Worm (Caenorhabditis elegans) whole organism, young adult: ENCODE results near the gene Y27F2A.9.
"Not testable (repeated sequence)": the region's sequence is repeated elsewhere in the genome, so short reads cannot be mapped to it uniquely, and the experiment has no call there.

Source experiments
- B0019.2 ChIP-seq: fragments of 200-800 bp; sonication (Bioruptor generic); conservative IDR thresholded peaks from 2 replicates; pipeline ENCODE4 v1.3.6; 2022; ENCODE audit warnings: missing genetic modification reagents, missing genetic modification characterization, missing compliant biosample characterization
- F10E7.11 ChIP-seq: sonication (generic microtip); optimal IDR thresholded peaks from 2 replicates; lab custom pipeline; 2017; ENCODE audit warnings: mild to moderate bottlenecking, missing genetic modification characterization, moderate library complexity, missing compliant biosample characterization
- F22D6.2 ChIP-seq: sonication (generic microtip); optimal IDR thresholded peaks from 2 replicates; lab custom pipeline; 2016; ENCODE audit warnings: mild to moderate bottlenecking, missing genetic modification characterization, missing compliant biosample characterization
- K11D2.4 ChIP-seq: fragments of 200-800 bp; sonication (Bioruptor generic); IDR thresholded peaks from 2 replicates; pipeline ENCODE4 v1.3.6; 2022; ENCODE audit warnings: missing genetic modification reagents, missing genetic modification characterization, missing compliant biosample characterization
- Y53G8AR.9 ChIP-seq: fragments of 200-800 bp; sonication (Bioruptor generic); conservative IDR thresholded peaks from 2 replicates; pipeline ENCODE4 v1.3.6; 2022; ENCODE audit warnings: missing genetic modification reagents, missing genetic modification characterization, missing compliant biosample characterization
- akir-1 ChIP-seq: fragments of 200-800 bp; sonication (Bioruptor generic); optimal IDR thresholded peaks from 2 replicates; lab custom pipeline; 2018; ENCODE audit warnings: mild to moderate bottlenecking, missing genetic modification characterization, moderate library complexity, missing compliant biosample characterization
- attf-6 ChIP-seq: fragments of 200-800 bp; sonication (Bioruptor generic); IDR thresholded peaks from 2 replicates; pipeline ENCODE4 v1.3.6; 2022; ENCODE audit warnings: missing genetic modification reagents, missing genetic modification characterization, missing compliant biosample characterization
- ccch-3 ChIP-seq: fragments of 200-800 bp; sonication (Bioruptor generic); optimal IDR thresholded peaks from 2 replicates; lab custom pipeline; 2018; ENCODE audit warnings: mild to moderate bottlenecking, missing genetic modification characterization, missing compliant biosample characterization
- ceh-27 ChIP-seq: fragments of 200-800 bp; sonication (Bioruptor generic); optimal IDR thresholded peaks from 2 replicates; lab custom pipeline; 2018; ENCODE audit warnings: mild to moderate bottlenecking, missing genetic modification characterization, moderate library complexity, missing compliant biosample characterization
- ceh-79 ChIP-seq: sonication (generic microtip); optimal IDR thresholded peaks from 2 replicates; lab custom pipeline; 2017; ENCODE audit warnings: mild to moderate bottlenecking, missing genetic modification characterization, missing compliant biosample characterization
- die-1 ChIP-seq: sonication (generic microtip); optimal IDR thresholded peaks from 2 replicates; lab custom pipeline; 2016; ENCODE audit warnings: missing genotype, mild to moderate bottlenecking, missing genetic modification characterization, missing compliant biosample characterization
- dox-1 ChIP-seq: fragments of 200-800 bp; sonication (Bioruptor generic); IDR thresholded peaks from 2 replicates; pipeline ENCODE4 v1.3.6; 2022; ENCODE audit warnings: missing genetic modification reagents, missing genetic modification characterization, missing compliant biosample characterization
- egl-44 ChIP-seq: fragments of 200-800 bp; sonication (Bioruptor generic); IDR thresholded peaks from 2 replicates; pipeline ENCODE4 v1.3.6; 2022; ENCODE audit warnings: missing genetic modification reagents, missing genetic modification characterization, missing compliant biosample characterization
- fkh-3 ChIP-seq: sonication (generic microtip); optimal IDR thresholded peaks from 2 replicates; lab custom pipeline; 2016; ENCODE audit warnings: mild to moderate bottlenecking, missing genetic modification characterization, missing compliant biosample characterization
- lin-26 ChIP-seq: fragments of 200-800 bp; sonication (Bioruptor generic); IDR thresholded peaks from 2 replicates; pipeline ENCODE4 v1.3.6; 2022; ENCODE audit warnings: missing genetic modification reagents, missing genetic modification characterization, missing compliant biosample characterization
- lir-1 ChIP-seq: fragments of 200-800 bp; sonication (Bioruptor generic); conservative IDR thresholded peaks from 2 replicates; pipeline ENCODE4 v1.3.6; 2022; ENCODE audit warnings: missing genetic modification reagents, missing genetic modification characterization, missing compliant biosample characterization
- madf-10 ChIP-seq: sonication (generic microtip); optimal IDR thresholded peaks from 2 replicates; lab custom pipeline; 2016; ENCODE audit warnings: mild to moderate bottlenecking, missing genetic modification characterization, missing compliant biosample characterization
- madf-3 ChIP-seq: fragments of 200-800 bp; sonication (Bioruptor generic); IDR thresholded peaks from 2 replicates; pipeline ENCODE4 v1.3.6; 2022; ENCODE audit warnings: missing genetic modification reagents, missing genetic modification characterization, missing compliant biosample characterization
- mes-4 ChIP-seq: sonication (generic microtip); optimal IDR thresholded peaks from 2 replicates; lab custom pipeline; 2016; ENCODE audit warnings: missing genotype, missing genetic modification characterization, missing compliant biosample characterization
- nhr-120 ChIP-seq: fragments of 200-800 bp; sonication (Bioruptor generic); IDR thresholded peaks from 2 replicates; pipeline ENCODE4 v1.3.6; 2022; ENCODE audit warnings: missing genetic modification characterization, missing compliant biosample characterization
- nhr-80 ChIP-seq: sonication (generic microtip); optimal IDR thresholded peaks from 2 replicates; lab custom pipeline; 2016; ENCODE audit warnings: missing genetic modification characterization, missing compliant biosample characterization
- pbrm-1 ChIP-seq: fragments of 200-800 bp; sonication (Bioruptor generic); IDR thresholded peaks from 2 replicates; pipeline ENCODE4 v1.3.6; 2022; ENCODE audit warnings: missing genetic modification reagents, missing genetic modification characterization, missing compliant biosample characterization
- rcor-1 ChIP-seq: fragments of 200-800 bp; sonication (Bioruptor generic); IDR thresholded peaks from 2 replicates; pipeline ENCODE4 v1.3.6; 2022; ENCODE audit warnings: missing genetic modification reagents, missing genetic modification characterization, missing compliant biosample characterization
- repo-1 ChIP-seq: sonication (generic microtip); optimal IDR thresholded peaks from 2 replicates; lab custom pipeline; 2017; ENCODE audit warnings: mild to moderate bottlenecking, missing genetic modification characterization, missing compliant biosample characterization
- tbx-9 ChIP-seq: sonication (generic microtip); optimal IDR thresholded peaks from 2 replicates; lab custom pipeline; 2016; ENCODE audit warnings: borderline replicate concordance, missing genetic modification characterization, inconsistent platforms, missing compliant biosample characterization
- xnd-1 ChIP-seq: sonication (generic microtip); optimal IDR thresholded peaks from 2 replicates; lab custom pipeline; 2016; ENCODE audit warnings: missing genotype, missing genetic modification reagents, missing genetic modification characterization, missing compliant biosample characterization
- ztf-18 ChIP-seq: sonication (generic microtip); optimal IDR thresholded peaks from 2 replicates; lab custom pipeline; 2016; ENCODE audit warnings: missing genotype, mild to moderate bottlenecking, missing genetic modification characterization, missing compliant biosample characterization
- ztf-26 ChIP-seq: sonication (generic microtip); optimal IDR thresholded peaks from 2 replicates; lab custom pipeline; 2017; ENCODE audit warnings: missing genetic modification characterization, missing compliant biosample characterization

The Y27F2A.9 gene

DNA sequence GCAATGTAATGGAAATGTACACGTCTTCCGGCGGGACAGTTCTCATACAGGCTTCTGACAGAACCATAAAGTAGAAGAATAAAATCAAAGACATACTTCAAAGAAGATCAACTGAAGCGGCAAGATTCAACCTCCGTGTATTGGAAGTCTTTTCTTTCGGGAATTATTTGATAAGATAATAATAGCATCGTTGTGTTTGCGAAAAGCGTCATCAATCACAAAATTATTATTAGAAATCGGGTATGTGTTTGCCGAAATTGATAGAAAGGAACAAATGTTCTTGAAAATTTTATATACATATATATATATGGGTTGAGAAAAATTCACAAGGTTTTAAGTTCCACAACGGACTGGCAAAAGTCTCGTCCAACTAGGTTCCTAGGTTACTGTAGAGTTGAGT, at the start of gene Y27F2A.9:
Y27F2A.9 (minus strand) TSS at position 101 of the 400 bp plus-strand sequence.
- not testable (repeated sequence) for TF ChIP-seq ztf-18 (tag; lab: Kevin White, UChicago); madf-3 (GFP tag; lab: Robert Waterston, UW); lir-1 (GFP tag; lab: Robert Waterston, UW)

DNA sequence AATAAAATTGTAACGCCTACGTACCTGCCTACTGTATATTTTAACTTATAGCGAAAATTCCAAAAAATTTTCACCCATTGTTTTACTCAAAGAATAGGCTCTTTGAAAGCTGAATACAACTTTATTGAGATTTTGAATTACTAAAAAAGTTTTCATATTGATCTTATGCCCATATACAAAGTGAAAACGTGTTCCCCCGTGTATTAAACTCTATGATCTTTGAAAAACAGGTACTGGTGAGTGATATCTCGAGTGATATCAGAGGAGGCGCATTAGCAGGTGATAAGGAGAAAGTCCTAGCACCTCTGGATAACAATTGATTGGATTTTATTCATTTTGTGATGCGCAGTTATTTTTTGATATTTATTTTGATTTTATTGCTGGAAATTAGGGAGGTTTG, 48.8 kb upstream of the Y27F2A.9 start, which contains the start of gene C17F4.3:
C17F4.3 (plus strand) TSS at position 301 of the 400 bp plus-strand sequence.
- TF ChIP-seq nhr-120 (GFP tag; lab: Robert Waterston, UW), result no peak
- TF ChIP-seq mes-4 (tag; lab: Kevin White, UChicago), result no peak
- no peak for TF ChIP-seq egl-44

DNA sequence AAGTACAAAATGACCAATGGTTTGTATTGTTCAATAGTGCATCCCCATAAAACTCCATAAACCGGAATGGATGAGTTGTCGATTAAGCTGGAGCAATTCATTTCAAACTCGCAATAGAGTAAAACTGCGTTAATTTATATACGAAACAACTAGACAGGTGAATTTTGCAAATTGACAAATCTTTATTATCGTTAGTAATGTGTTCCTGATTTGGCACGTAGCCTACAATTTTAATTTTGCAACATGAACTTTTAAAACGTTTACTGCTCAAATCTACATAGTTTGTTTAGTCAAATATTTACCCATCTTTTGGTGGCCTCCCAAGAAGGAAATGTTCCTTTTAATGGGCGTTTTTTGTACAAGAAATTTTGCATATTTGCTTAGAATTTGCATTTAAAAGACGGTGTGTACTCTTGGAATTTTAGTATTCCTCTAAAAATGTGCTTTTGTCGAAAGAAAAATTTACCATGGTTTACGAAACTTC, 45.6 kb upstream of the Y27F2A.9 start, which contains the start of the genes srz-67 and C17F4.11:
srz-67 (minus strand) TSS at position 101 of the 484 bp plus-strand sequence.
C17F4.11 (plus strand) TSS at position 434 of the 484 bp plus-strand sequence.
- TF ChIP-seq dox-1 (GFP tag; lab: Robert Waterston, UW) (no peak), Y53G8AR.9 (GFP tag; lab: Robert Waterston, UW) (no peak), K11D2.4 (GFP tag; lab: Robert Waterston, UW) (no peak)

DNA sequence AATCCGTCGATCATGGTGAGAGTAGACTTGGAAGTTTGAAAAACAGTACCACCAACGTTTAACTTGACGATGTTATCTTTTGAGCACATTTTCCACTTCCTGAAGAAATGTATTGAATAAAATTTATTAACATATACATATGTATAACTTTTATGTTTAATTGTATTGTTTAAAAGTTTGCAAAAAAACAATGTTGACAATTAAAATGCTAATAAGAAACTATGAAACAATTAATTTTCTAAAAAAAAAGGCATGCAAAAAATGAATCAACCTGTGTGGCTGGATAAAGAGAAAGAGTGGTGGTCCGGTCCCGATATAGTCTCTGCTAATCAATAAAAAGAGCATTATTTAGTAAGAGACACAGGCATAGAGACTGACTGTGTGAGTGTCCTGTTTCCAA, 43.3 kb upstream of the Y27F2A.9 start, which contains the start of gene C17F4.8:
C17F4.8 (minus strand) TSS at position 101 of the 400 bp plus-strand sequence.
- TF ChIP-seq rcor-1 (GFP tag; lab: Robert Waterston, UW), result no peak
- TF ChIP-seq attf-6, result no peak
- no peak for TF ChIP-seq B0019.2 (GFP tag; lab: Robert Waterston, UW)
- no peak for TF ChIP-seq xnd-1 (tag; lab: Kevin White, UChicago)
- TF ChIP-seq ccch-3 (GFP tag; lab: Kevin White, UChicago), result no peak
- TF ChIP-seq ceh-27 (GFP tag; lab: Kevin White, UChicago), result no peak
- no peak for TF ChIP-seq akir-1
- TF ChIP-seq, all 124 proteins: peak for 0

DNA sequence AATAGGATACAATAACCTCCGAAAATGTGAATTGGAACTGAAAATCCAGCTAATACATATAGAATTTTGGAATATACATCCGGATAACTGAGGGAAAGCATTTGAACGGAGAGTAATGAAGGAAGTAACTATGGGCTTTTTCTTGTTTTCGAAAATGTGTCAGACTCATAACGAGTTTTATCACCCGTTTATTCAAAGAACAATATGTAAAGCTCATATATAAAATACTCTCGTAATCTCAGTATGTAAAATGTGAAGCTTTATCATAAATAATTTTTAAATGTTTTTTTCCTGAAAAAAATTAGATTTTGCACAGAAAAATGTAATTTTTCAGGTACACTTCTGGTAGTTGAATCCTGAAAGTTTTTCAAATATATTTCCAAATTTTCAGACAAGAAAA, 39.0 kb upstream of the Y27F2A.9 start, which contains the start of gene srh-297:
srh-297 (minus strand) TSS at position 101 of the 400 bp plus-strand sequence.
- TF ChIP-seq attf-6 (no peak), fkh-3 (tag; lab: Kevin White, UChicago) (no peak), pbrm-1 (GFP tag; lab: Robert Waterston, UW) (no peak), ccch-3 (GFP tag; lab: Kevin White, UChicago) (no peak), F10E7.11 (tag; lab: Kevin White, UChicago) (no peak), lin-26 (GFP tag; lab: Robert Waterston, UW) (no peak), ztf-26 (tag; lab: Kevin White, UChicago) (no peak), ceh-79 (tag; lab: Kevin White, UChicago) (no peak)

DNA sequence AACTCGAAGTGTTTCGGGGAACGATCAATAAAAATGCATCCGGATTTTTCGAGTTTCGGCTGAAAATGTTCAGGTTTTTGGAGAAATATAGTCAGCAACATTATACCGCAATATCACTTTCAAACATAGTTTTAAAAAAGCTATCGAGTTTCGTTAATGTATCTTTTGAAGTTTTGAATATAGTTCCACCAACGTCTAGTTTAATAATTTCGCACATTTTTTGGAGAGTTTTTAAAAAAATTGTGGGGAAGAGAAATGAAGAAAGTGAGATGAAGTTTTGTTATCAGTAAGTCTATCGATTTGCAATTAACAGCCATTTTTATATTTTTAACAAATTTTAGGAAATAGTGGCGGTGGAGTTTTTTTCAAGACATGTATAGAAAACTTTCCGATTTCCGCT, 34.3 kb upstream of the Y27F2A.9 start, which contains the start of gene ZC239.17:
ZC239.17 (minus strand) TSS at position 101 of the 400 bp plus-strand sequence.
- TF ChIP-seq repo-1 (no peak), madf-10 (tag; lab: Kevin White, UChicago) (no peak), tbx-9 (tag; lab: Kevin White, UChicago) (no peak), ceh-27 (GFP tag; lab: Kevin White, UChicago) (no peak), die-1 (no peak), F22D6.2 (no peak)

DNA sequence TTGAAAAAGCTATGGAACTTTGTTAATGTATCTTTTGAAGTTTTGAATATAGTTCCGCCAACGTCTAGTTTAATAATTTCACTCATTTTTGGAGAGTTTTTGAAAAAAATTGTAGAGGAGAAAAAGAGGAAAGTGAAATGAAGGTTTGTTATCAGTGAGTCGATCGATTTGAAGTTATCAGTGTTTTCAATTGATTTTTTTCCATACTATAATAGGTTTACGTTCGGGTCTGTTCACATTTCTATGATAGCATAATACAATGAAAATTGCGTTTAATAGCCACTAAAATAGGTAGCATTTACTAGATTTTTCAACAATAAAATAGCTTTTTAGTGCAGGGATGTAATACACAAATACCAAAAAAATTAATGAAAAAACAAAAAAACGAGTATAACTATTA, 33.8 kb upstream of the Y27F2A.9 start, which contains the start of gene ZC239.16:
ZC239.16 (minus strand) TSS at position 120 of the 400 bp plus-strand sequence.
- no peak for TF ChIP-seq mes-4 (tag; lab: Kevin White, UChicago)
- TF ChIP-seq nhr-80 (tag; lab: Kevin White, UChicago), result peak; percentile 13
- TF ChIP-seq, all 124 proteins: peak for 1
